Fruit fly (Drosophila melanogaster): ENCODE measurements around the gene CG12316.

DNA sequence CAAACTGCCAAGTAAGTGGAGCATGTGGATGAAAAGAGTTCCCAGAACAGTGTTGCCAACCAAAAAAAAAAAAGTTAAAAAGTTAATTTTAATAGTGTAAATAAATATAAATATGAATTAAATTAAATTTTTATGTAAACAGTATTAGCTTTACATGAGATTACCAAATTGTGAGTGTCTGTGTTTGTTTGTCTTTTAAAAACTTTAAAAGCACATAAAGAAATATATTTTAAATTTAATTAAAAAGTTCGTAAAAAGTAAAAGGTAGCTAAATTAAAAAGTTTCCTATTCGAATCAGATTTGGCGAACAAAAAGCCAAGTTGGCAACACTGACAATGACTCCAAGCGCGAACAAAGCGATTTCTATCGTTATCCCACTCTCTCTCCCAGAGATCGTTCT lies 27.8 kb downstream of the CG12316 start:
- TF ChIP-seq CG9948 (tag; optimal IDR thresholded peaks at IDR 0.05) (peak; percentile 50), Pif1B (GFP tag; optimal IDR thresholded peaks at IDR 0.05) (no peak), CG12605 (GFP tag; IDR thresholded peaks at IDR 0.05) (peak; percentile 43), EcR (GFP tag; optimal IDR thresholded peaks at IDR 0.05) (no peak), CG10348 (GFP tag; IDR thresholded peaks at IDR 0.05) (no peak), Snoo (tag; optimal IDR thresholded peaks at IDR 0.05) (peak; percentile 24)
